Worm (Caenorhabditis elegans) whole organism, L3 larva: ENCODE data around the gene srj-52.

ENCODE experiments used
- R02D3.7 ChIP-seq: fragments of 150-350 bp; optimal IDR thresholded peaks from 2 replicates; lab custom pipeline; 2014; ENCODE audit warnings: missing biosample characterization, missing genetic modification characterization
- ZK546.5 ChIP-seq: sonication (generic microtip); optimal IDR thresholded peaks from 2 replicates; lab custom pipeline; 2017; ENCODE audit warnings: missing biosample characterization, missing genetic modification characterization
- ceh-28 ChIP-seq: fragments of 150-350 bp; optimal IDR thresholded peaks from 2 replicates; lab custom pipeline; 2014; ENCODE audit warnings: missing biosample characterization, missing genetic modification reagents, missing genetic modification characterization
- ceh-82 ChIP-seq: fragments of 150-350 bp; optimal IDR thresholded peaks from 2 replicates; lab custom pipeline; 2014; ENCODE audit warnings: missing biosample characterization, missing genetic modification characterization
- ceh-9 ChIP-seq: sonication (generic microtip); optimal IDR thresholded peaks from 2 replicates; lab custom pipeline; 2018; ENCODE audit warnings: missing biosample characterization, missing genetic modification characterization
- egl-27 ChIP-seq: sonication (generic microtip); optimal IDR thresholded peaks from 4 replicates; lab custom pipeline; 2017; ENCODE audit warnings: missing biosample characterization, missing genetic modification reagents, missing genetic modification characterization
- egl-5 ChIP-seq: fragments of 150-350 bp; optimal IDR thresholded peaks from 2 replicates; lab custom pipeline; 2017; ENCODE audit warnings: missing biosample characterization, missing genetic modification reagents, missing genetic modification characterization, inconsistent platforms
- elt-2 ChIP-seq: sonication (generic microtip); optimal IDR thresholded peaks from 2 replicates; lab custom pipeline; 2016; ENCODE audit warnings: missing genetic modification reagents, mild to moderate bottlenecking, missing genetic modification characterization, missing compliant biosample characterization
- fkh-2 ChIP-seq: fragments of 150-350 bp; optimal IDR thresholded peaks from 2 replicates; lab custom pipeline; 2014; ENCODE audit warnings: missing biosample characterization, missing genetic modification reagents, missing genetic modification characterization
- fos-1 ChIP-seq: fragments of 150-350 bp; optimal IDR thresholded peaks from 2 replicates; lab custom pipeline; 2014; ENCODE audit warnings: missing biosample characterization, missing genetic modification characterization
- hmg-11 ChIP-seq: sonication (generic microtip); optimal IDR thresholded peaks from 2 replicates; lab custom pipeline; 2016; ENCODE audit warnings: missing genetic modification characterization, missing compliant biosample characterization
- jun-1 ChIP-seq: fragments of 150-350 bp; optimal IDR thresholded peaks from 2 replicates; lab custom pipeline; 2014; ENCODE audit warnings: missing biosample characterization, missing genetic modification reagents, missing genetic modification characterization
- lin-15B ChIP-seq: fragments of 150-350 bp; optimal IDR thresholded peaks from 2 replicates; lab custom pipeline; 2014; ENCODE audit warnings: missing biosample characterization, missing genetic modification characterization
- lin-39 ChIP-seq: fragments of 150-350 bp; optimal IDR thresholded peaks from 2 replicates; lab custom pipeline; 2018; ENCODE audit warnings: missing biosample characterization, missing genetic modification reagents, missing genetic modification characterization
- lsy-12 ChIP-seq: sonication (generic microtip); optimal IDR thresholded peaks from 2 replicates; lab custom pipeline; 2016; ENCODE audit warnings: mild to moderate bottlenecking, missing genetic modification characterization, missing compliant biosample characterization
- mdl-1 ChIP-seq: fragments of 150-350 bp; optimal IDR thresholded peaks from 2 replicates; lab custom pipeline; 2014; ENCODE audit warnings: missing biosample characterization, missing genetic modification characterization
- nfya-1 ChIP-seq: sonication (generic microtip); optimal IDR thresholded peaks from 2 replicates; lab custom pipeline; 2017; ENCODE audit warnings: missing genetic modification characterization, mild to moderate bottlenecking, missing compliant biosample characterization, antibody characterized with exemption, moderate library complexity; ENCODE audit not compliant: insufficient read depth
- nhr-12 ChIP-seq: fragments of 150-350 bp; optimal IDR thresholded peaks from 2 replicates; lab custom pipeline; 2014; ENCODE audit warnings: missing biosample characterization, missing genetic modification characterization
- nhr-25 ChIP-seq: sonication (generic microtip); optimal IDR thresholded peaks from 2 replicates; lab custom pipeline; 2017; ENCODE audit warnings: missing biosample characterization, missing genetic modification characterization
- nhr-28 ChIP-seq: fragments of 150-350 bp; optimal IDR thresholded peaks from 2 replicates; lab custom pipeline; 2014; ENCODE audit warnings: missing biosample characterization, missing genetic modification characterization
- pha-4 ChIP-seq: fragments of 150-350 bp; optimal IDR thresholded peaks from 2 replicates; lab custom pipeline; 2014; ENCODE audit warnings: missing biosample characterization, missing genetic modification reagents, missing genetic modification characterization
- pqm-1 ChIP-seq: fragments of 150-350 bp; optimal IDR thresholded peaks from 2 replicates; lab custom pipeline; 2017; ENCODE audit warnings: missing biosample characterization, missing genetic modification characterization, inconsistent platforms
- skn-1 ChIP-seq: fragments of 150-350 bp; optimal IDR thresholded peaks from 2 replicates; lab custom pipeline; 2014; ENCODE audit warnings: missing biosample characterization, missing genetic modification characterization
- snpc-4 ChIP-seq: fragments of 150-350 bp; optimal IDR thresholded peaks from 2 replicates; lab custom pipeline; 2014; ENCODE audit warnings: missing biosample characterization, missing genetic modification characterization
- tbx-2 ChIP-seq: sonication (generic microtip); optimal IDR thresholded peaks from 2 replicates; lab custom pipeline; 2016; ENCODE audit warnings: mild to moderate bottlenecking, missing genetic modification characterization, missing compliant biosample characterization
- unc-62 ChIP-seq: fragments of 150-350 bp; sonication (generic microtip); optimal IDR thresholded peaks from 4 replicates; lab custom pipeline; 2014; ENCODE audit warnings: missing biosample characterization, missing genetic modification reagents, missing genetic modification characterization
- ztf-4 ChIP-seq: fragments of 150-350 bp; optimal IDR thresholded peaks from 2 replicates; lab custom pipeline; 2014; ENCODE audit warnings: missing biosample characterization, missing genetic modification characterization

The srj-52 gene

ce11 chrV:667459-667858, 28.4 kb downstream of the srj-52 start, which contains the start of gene nhr-180:
Gene nhr-180 (minus strand): TSS chrV:667510.
- TF ChIP-seq pqm-1 (tag; lab: Kevin White, UChicago) (peak; percentile 16), nhr-12 (tag; lab: Kevin White, UChicago) (no peak), nfya-1 (tag; lab: Kevin White, UChicago) (no peak), egl-5 (tag; lab: Kevin White, UChicago) (no peak), elt-2 (tag; lab: Kevin White, UChicago) (peak; percentile 50), fos-1 (no peak), ceh-28 (tag; lab: Kevin White, UChicago) (no peak), pha-4 (tag; lab: Kevin White, UChicago) (no peak), tbx-2 (no peak), jun-1 (tag; lab: Kevin White, UChicago) (no peak), nhr-25 (tag; lab: Kevin White, UChicago) (no peak)
- TF ChIP-seq, all 47 proteins: peak for 2

DNA sequence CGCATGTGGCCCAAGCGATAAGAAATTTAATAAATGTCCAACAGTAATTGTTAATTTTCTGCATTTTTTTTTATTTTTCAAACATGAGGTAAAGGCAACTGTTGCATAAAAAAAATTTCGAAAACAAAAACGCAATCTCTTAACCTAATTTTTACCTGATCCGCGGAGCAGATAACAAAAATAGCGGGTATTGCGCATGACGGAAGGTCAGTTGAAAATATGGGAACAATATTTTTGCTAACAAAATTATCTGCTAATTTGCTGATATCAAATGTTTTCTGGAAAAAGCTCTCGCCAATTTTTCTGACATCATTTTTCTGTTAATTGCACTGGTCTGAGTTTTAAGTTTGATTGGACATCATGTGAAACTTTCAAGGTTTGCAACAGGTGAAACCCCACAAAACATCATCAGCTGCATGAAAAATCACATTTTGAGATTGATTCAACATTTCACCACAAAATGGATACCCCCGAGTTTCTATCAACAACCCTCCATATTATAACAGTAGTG, 31.4 kb downstream of the srj-52 start, which contains the start of the genes F31F4.11 and srh-266:
F31F4.11 (minus strand) TSS at position 101 of the 511 bp plus-strand sequence.
srh-266 (plus strand) TSS at position 461 of the 511 bp plus-strand sequence.
- TF ChIP-seq lsy-12 (tag; lab: Kevin White, UChicago), result no peak
- no peak for TF ChIP-seq R02D3.7

DNA sequence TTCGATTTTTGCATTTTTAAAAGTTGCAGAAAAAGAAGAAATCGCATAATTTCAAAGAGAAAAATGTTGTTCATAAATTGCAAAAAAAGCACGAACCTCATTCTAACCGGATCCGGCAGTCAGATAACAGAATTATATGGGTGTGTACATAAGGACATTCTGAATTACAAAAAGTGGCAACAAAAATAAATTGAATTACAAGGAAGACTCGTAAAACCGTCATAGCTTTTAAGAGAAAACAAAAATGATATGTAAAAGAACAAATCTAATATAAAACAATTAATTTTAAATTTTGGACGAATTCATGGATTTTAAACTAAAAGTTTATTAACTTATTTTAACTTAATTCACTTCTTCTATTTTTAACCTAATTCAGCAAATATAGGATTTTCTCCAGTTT, 35.6 kb downstream of the srj-52 start, which contains the start of gene F31F4.17:
F31F4.17 (minus strand) TSS at position 101 of the 400 bp plus-strand sequence.
- no peak for TF ChIP-seq lin-15B (tag; lab: Kevin White, UChicago)
- no peak for TF ChIP-seq ceh-9 (tag; lab: Kevin White, UChicago)
- TF ChIP-seq nhr-25 (tag; lab: Kevin White, UChicago), result no peak

- TF ChIP-seq nhr-28 (tag; lab: Kevin White, UChicago), result no peak
- TF ChIP-seq unc-62 (GFP tag; lab: Kevin White, UChicago), result no peak
- no peak for TF ChIP-seq lin-39 (tag; lab: Kevin White, UChicago)
- no peak for TF ChIP-seq mdl-1 (tag; lab: Kevin White, UChicago)
- no peak for TF ChIP-seq ZK546.5 (tag; lab: Kevin White, UChicago)
- TF ChIP-seq snpc-4, result no peak
Measured at ce11 chrV:657678-658077, 38.1 kb downstream of the srj-52 start, which contains the start of gene srh-246. Gene srh-246 (minus strand): TSS chrV:657778.

DNA sequence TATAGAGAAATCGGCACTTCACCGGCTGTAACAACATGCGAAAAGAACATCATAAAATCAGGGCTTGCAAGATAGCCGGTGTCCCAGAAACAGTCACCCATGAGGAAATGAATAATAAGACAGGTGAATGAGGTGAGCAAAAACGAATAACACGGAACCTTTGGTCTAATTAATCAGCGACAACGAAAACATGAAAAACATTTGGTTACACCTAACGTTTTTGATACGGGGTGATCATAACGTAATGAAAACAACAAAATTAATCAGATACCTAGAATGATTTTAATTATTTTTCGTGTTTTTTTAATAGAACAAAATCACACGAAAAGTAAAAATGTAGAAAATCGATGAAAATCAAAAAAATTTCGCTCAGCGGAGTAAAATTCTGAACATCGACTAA, 40.0 kb downstream of the srj-52 start, which contains the start of gene srh-245:
srh-245 (minus strand) TSS at position 101 of the 400 bp plus-strand sequence.
- TF ChIP-seq nfya-1 (tag; lab: Kevin White, UChicago) (no peak), tbx-2 (no peak), skn-1 (tag; lab: Kevin White, UChicago) (no peak)

- TF ChIP-seq egl-27 (tag; lab: Kevin White, UChicago), result no peak
- TF ChIP-seq R02D3.7, result no peak
- TF ChIP-seq ceh-82, result no peak
- no peak for TF ChIP-seq ztf-4 (tag; lab: Kevin White, UChicago)
- TF ChIP-seq hmg-11 (tag; lab: Kevin White, UChicago), result no peak
Measured at ce11 chrV:654402-654801, 41.4 kb downstream of the srj-52 start, which contains the start of gene srj-6. Gene srj-6 (minus strand): TSS chrV:654502.

DNA sequence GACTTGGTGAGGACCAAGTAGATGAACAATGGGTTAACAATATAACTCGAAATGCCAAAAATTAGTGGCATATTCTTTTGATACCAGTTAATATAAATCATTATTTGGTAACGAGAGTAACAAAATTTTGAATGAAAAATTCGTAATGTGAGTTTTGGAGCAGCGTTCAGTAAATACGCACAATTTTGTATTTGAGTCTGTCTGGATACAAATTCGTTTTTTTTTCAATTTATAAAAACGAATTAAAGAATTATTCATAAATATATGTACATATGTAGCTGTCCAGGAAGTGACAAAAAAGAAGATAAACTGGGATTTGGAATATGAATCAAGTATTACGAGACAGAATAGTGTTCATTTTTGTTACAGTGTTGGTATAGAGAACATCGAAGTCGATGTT, 42.9 kb downstream of the srj-52 start, which contains the start of gene srj-5:
srj-5 (minus strand) TSS at position 101 of the 400 bp plus-strand sequence.
- TF ChIP-seq nhr-25 (tag; lab: Kevin White, UChicago), result no peak
- TF ChIP-seq jun-1 (tag; lab: Kevin White, UChicago), result no peak
- no peak for TF ChIP-seq nhr-28 (tag; lab: Kevin White, UChicago)
- no peak for TF ChIP-seq fkh-2 (tag; lab: Kevin White, UChicago)
- TF ChIP-seq egl-5 (tag; lab: Kevin White, UChicago), result no peak
- no peak for TF ChIP-seq elt-2 (tag; lab: Kevin White, UChicago)
